Fruit fly (Drosophila melanogaster): ENCODE results near the gene CG14223.

Gene CG14223

dm6 chrX:19631365-19631832, 32.4 kb downstream of the CG14223 start (continued):
- TF ChIP-seq CG10654 (GFP tag; optimal IDR thresholded peaks at IDR 0.05) (no peak), pfk (GFP tag; optimal IDR thresholded peaks at IDR 0.05) (no peak), ssp (GFP tag; IDR thresholded peaks at IDR 0.05) (no peak), kay (GFP tag; optimal IDR thresholded peaks at IDR 0.05) (no peak), lmd (GFP tag; IDR thresholded peaks at IDR 0.05) (no peak), CG4328 (GFP tag; optimal IDR thresholded peaks at IDR 0.05) (no peak), Abd-B (GFP tag; optimal IDR thresholded peaks at IDR 0.05) (no peak), nau (GFP tag; optimal IDR thresholded peaks at IDR 0.05) (no peak), CG4404 (GFP tag; IDR thresholded peaks at IDR 0.05) (no peak), Dip3 (GFP tag; optimal IDR thresholded peaks at IDR 0.05) (no peak), maf-S (GFP tag; optimal IDR thresholded peaks at IDR 0.05) (no peak), CG10979 (tag; optimal IDR thresholded peaks at IDR 0.05) (no peak), BEAF-32 (GFP tag; optimal IDR thresholded peaks at IDR 0.05) (no peak), crp (GFP tag; optimal IDR thresholded peaks at IDR 0.05) (peak in 1 of 2 experiments; percentile 51), ken (GFP tag; IDR thresholded peaks at IDR 0.05) (no peak), CG18764 (GFP tag; optimal IDR thresholded peaks at IDR 0.05) (no peak), Ssrp (tag; optimal IDR thresholded peaks at IDR 0.05) (no peak), lilli (GFP tag; optimal IDR thresholded peaks at IDR 0.05) (no peak), CG12659 (GFP tag; optimal IDR thresholded peaks at IDR 0.05) (no peak), MESR4 (GFP tag; optimal IDR thresholded peaks at IDR 0.05) (peak; percentile 13), pum (GFP tag; optimal IDR thresholded peaks at IDR 0.05) (no peak), zen2 (GFP tag; IDR thresholded peaks at IDR 0.05; ENCODE audit: partially characterized antibody) (peak; percentile 53; the same call in 2 of the 3 replicates), crol (GFP tag; IDR thresholded peaks at IDR 0.05) (peak; percentile 91), lola (GFP tag; optimal IDR thresholded peaks at IDR 0.05) (no peak), org-1 (GFP tag; optimal IDR thresholded peaks at IDR 0.05) (no peak), otp (GFP tag; IDR thresholded peaks at IDR 0.05) (no peak), ttk (GFP tag; IDR thresholded peaks at IDR 0.05) (no peak), gt (GFP tag; IDR thresholded peaks at IDR 0.05) (no peak), so (GFP tag; IDR thresholded peaks at IDR 0.05) (no peak), CG8359 (GFP tag; optimal IDR thresholded peaks at IDR 0.05; ENCODE audit: borderline replicate concordance) (no peak), H15 (GFP tag; IDR thresholded peaks at IDR 0.05) (no peak), CG33557 (GFP tag; optimal IDR thresholded peaks at IDR 0.05) (no peak), CG15514 (GFP tag; optimal IDR thresholded peaks at IDR 0.05) (no peak), Rfx (GFP tag; IDR thresholded peaks at IDR 0.05) (no peak), CG33213 (GFP tag; optimal IDR thresholded peaks at IDR 0.05) (no peak), gcm2 (GFP tag; optimal IDR thresholded peaks at IDR 0.05) (no peak), Spps (tag; optimal IDR thresholded peaks at IDR 0.05) (no peak), CG1792 (GFP tag; optimal IDR thresholded peaks at IDR 0.05) (no peak), twi (tag; optimal IDR thresholded peaks at IDR 0.05) (peak; percentile 4), CG9215 (GFP tag; IDR thresholded peaks at IDR 0.05) (peak; percentile 78), CG12299 (tag; optimal IDR thresholded peaks at IDR 0.05) (no peak), sd (tag; optimal IDR thresholded peaks at IDR 0.05) (no peak), unc-4 (GFP tag; IDR thresholded peaks at IDR 0.05; ENCODE audit: partially characterized antibody) (no peak), CG1603 (tag; optimal IDR thresholded peaks at IDR 0.05) (no peak), slou (GFP tag; optimal IDR thresholded peaks at IDR 0.05) (no peak), CG13287 (GFP tag; IDR thresholded peaks at IDR 0.05; ENCODE audit: partially characterized antibody) (peak; percentile 49; the same call in 1 of the 2 replicates), CG17361 (GFP tag; IDR thresholded peaks at IDR 0.05) (no peak), caup (GFP tag; optimal IDR thresholded peaks at IDR 0.05; ENCODE audit: severe bottlenecking) (no peak), CG12942 (GFP tag; optimal IDR thresholded peaks at IDR 0.05) (no peak), klu (GFP tag; IDR thresholded peaks at IDR 0.05) (no peak), CG11696 (GFP tag; IDR thresholded peaks at IDR 0.05) (no peak)

All from whole organism, embryonic.